Fruit fly (Drosophila melanogaster) whole organism, embryonic: ENCODE measurements around the gene CNPYb.

Experiments used
- Atf6 ChIP-seq: fragments of 200-800 bp; sonication (Bioruptor generic); IDR thresholded peaks from 2 replicates; pipeline ENCODE4 v1.3.6; 2022; ENCODE audit warnings: missing biosample characterization, missing genetic modification characterization
- Awh ChIP-seq: fragments of 200-800 bp; sonication (Bioruptor generic); IDR thresholded peaks from 2 replicates; pipeline ENCODE4, ENCODE4 v1.3.6; 2022; ENCODE audit warnings: missing biosample characterization, missing genetic modification characterization
- BEAF-32 ChIP-seq: fragments of 200-800 bp; sonication (Bioruptor generic); optimal IDR thresholded peaks from 3 replicates; lab custom pipeline; 2017; ENCODE audit warnings: missing biosample characterization, missing genetic modification characterization, mild to moderate bottlenecking, moderate library complexity, missing genetic modification reagents
- Bgb ChIP-seq: fragments of 200-800 bp; sonication (Bioruptor generic); IDR thresholded peaks from 2 replicates; pipeline ENCODE4 v1.3.6; 2022; ENCODE audit warnings: missing biosample characterization, missing genetic modification characterization; ENCODE audit not compliant: partially characterized antibody
- Bteb2 ChIP-seq: fragments of 200-800 bp; sonication (Bioruptor generic); optimal IDR thresholded peaks from 2 replicates; lab custom pipeline; 2016; ENCODE audit warnings: missing biosample characterization, missing genetic modification characterization
- CG10431 ChIP-seq: fragments of 200-800 bp; sonication (Bioruptor generic); optimal IDR thresholded peaks from 3 replicates; lab custom pipeline; 2018; ENCODE audit warnings: missing biosample characterization, mild to moderate bottlenecking, missing genetic modification characterization
- CG11398 ChIP-seq: fragments of 200-800 bp; sonication (Bioruptor generic); optimal IDR thresholded peaks from 2 replicates; lab custom pipeline; 2016; ENCODE audit warnings: missing biosample characterization, missing genetic modification characterization
- CG11456 ChIP-seq: fragments of 200-800 bp; sonication (Bioruptor generic); IDR thresholded peaks from 3 replicates; pipeline ENCODE4 v1.3.6; 2022; ENCODE audit warnings: missing biosample characterization, missing genetic modification characterization
- CG12769 ChIP-seq: fragments of 200-800 bp; sonication (Bioruptor generic); optimal IDR thresholded peaks from 2 replicates; lab custom pipeline; 2019; ENCODE audit warnings: missing biosample characterization, mild to moderate bottlenecking, missing genetic modification characterization, moderate library complexity
- CG17385 ChIP-seq: fragments of 200-800 bp; sonication (Bioruptor generic); optimal IDR thresholded peaks from 3 replicates; lab custom pipeline; 2018; ENCODE audit warnings: missing biosample characterization, mild to moderate bottlenecking, missing genetic modification characterization
- CG1832 ChIP-seq: fragments of 200-800 bp; sonication (Bioruptor generic); optimal IDR thresholded peaks from 2 replicates; lab custom pipeline; 2017; ENCODE audit warnings: missing biosample characterization, mild to moderate bottlenecking, missing genetic modification characterization, inconsistent platforms
- CG18599 ChIP-seq: fragments of 200-800 bp; sonication (Bioruptor generic); optimal IDR thresholded peaks from 3 replicates; lab custom pipeline; 2017; ENCODE audit warnings: missing biosample characterization, missing genetic modification characterization, mild to moderate bottlenecking, moderate library complexity, missing genetic modification reagents
- CG2678 ChIP-seq: fragments of 200-800 bp; sonication (Bioruptor generic); optimal IDR thresholded peaks from 3 replicates; lab custom pipeline; 2019; ENCODE audit warnings: missing biosample characterization, mild to moderate bottlenecking, missing genetic modification characterization, moderate library complexity
- CG4617 ChIP-seq: fragments of 200-800 bp; sonication (Bioruptor generic); optimal IDR thresholded peaks from 3 replicates; lab custom pipeline; 2016; ENCODE audit warnings: missing biosample characterization, missing genetic modification characterization, borderline replicate concordance
- CG6791 ChIP-seq: fragments of 200-800 bp; sonication (Bioruptor generic); IDR thresholded peaks from 3 replicates; pipeline ENCODE4 v1.3.6; 2022; ENCODE audit warnings: missing biosample characterization, missing genetic modification characterization; ENCODE audit not compliant: partially characterized antibody
- CG7556 ChIP-seq: fragments of 200-800 bp; sonication (Bioruptor generic); optimal IDR thresholded peaks from 2 replicates; lab custom pipeline; 2017; ENCODE audit warnings: missing biosample characterization, mild to moderate bottlenecking, missing genetic modification characterization
- CG7745 ChIP-seq: fragments of 200-800 bp; sonication (Bioruptor generic); optimal IDR thresholded peaks from 2 replicates; lab custom pipeline; 2018; ENCODE audit warnings: missing biosample characterization, mild to moderate bottlenecking, missing genetic modification characterization, moderate library complexity
- CkIIα-i1 ChIP-seq: fragments of 200-800 bp; sonication (Bioruptor generic); IDR thresholded peaks from 2 replicates; pipeline ENCODE4 v1.3.6; 2022; ENCODE audit warnings: missing biosample characterization, missing genetic modification characterization
- Drgx ChIP-seq: fragments of 200-800 bp; sonication (Bioruptor generic); IDR thresholded peaks from 2 replicates; pipeline ENCODE4 v1.3.6; 2022; ENCODE audit warnings: missing biosample characterization, missing genetic modification characterization
- ERR ChIP-seq: fragments of 200-800 bp; sonication (Bioruptor generic); optimal IDR thresholded peaks from 2 replicates; lab custom pipeline; 2016; ENCODE audit warnings: missing biosample characterization, missing genetic modification characterization
- Fer1 ChIP-seq: fragments of 200-800 bp; sonication (Bioruptor generic); optimal IDR thresholded peaks from 2 replicates; lab custom pipeline; 2017; ENCODE audit warnings: missing biosample characterization, mild to moderate bottlenecking, missing genetic modification characterization
- HLH3B ChIP-seq: fragments of 200-800 bp; sonication (Bioruptor generic); IDR thresholded peaks from 2 replicates; pipeline ENCODE4 v1.3.6; 2022; ENCODE audit warnings: missing biosample characterization, missing genetic modification characterization
- HLH4C ChIP-seq: fragments of 200-800 bp; sonication (Bioruptor generic); IDR thresholded peaks from 3 replicates; pipeline ENCODE4 v1.3.6; 2022; ENCODE audit warnings: missing biosample characterization, missing genetic modification characterization; ENCODE audit not compliant: partially characterized antibody
- Hmr ChIP-seq: fragments of 200-800 bp; sonication (Bioruptor generic); optimal IDR thresholded peaks from 3 replicates; lab custom pipeline; 2017; ENCODE audit warnings: mild to moderate bottlenecking, missing biosample characterization, missing genetic modification reagents, missing genetic modification characterization
- Lhr ChIP-seq: fragments of 200-800 bp; sonication (Bioruptor generic); optimal IDR thresholded peaks from 3 replicates; lab custom pipeline; 2017; ENCODE audit warnings: mild to moderate bottlenecking, missing biosample characterization, missing genetic modification reagents, missing genetic modification characterization
- Lim3 ChIP-seq: fragments of 200-800 bp; sonication (Bioruptor generic); IDR thresholded peaks from 2 replicates; pipeline ENCODE4 v1.3.6; 2022; ENCODE audit warnings: missing biosample characterization, missing genetic modification characterization
- Meics ChIP-seq: fragments of 200-800 bp; sonication (Bioruptor generic); optimal IDR thresholded peaks from 2 replicates; lab custom pipeline; 2017; ENCODE audit warnings: missing biosample characterization, mild to moderate bottlenecking, missing genetic modification characterization
- Optix ChIP-seq: fragments of 200-800 bp; sonication (Bioruptor generic); IDR thresholded peaks from 3 replicates; pipeline ENCODE4 v1.3.6; 2022; ENCODE audit warnings: missing biosample characterization, missing genetic modification characterization
- Pdp1 ChIP-seq, 2 experiments: fragments of 200-800 bp; sonication (Bioruptor generic); optimal IDR thresholded peaks; 3 replicates each; lab custom pipeline; 2016; ENCODE audit warnings: missing biosample characterization in 2 of 2, missing genetic modification characterization in 2 of 2, mild to moderate bottlenecking in 1 of 2, moderate library complexity in 1 of 2
- ab ChIP-seq: fragments of 200-800 bp; sonication (Bioruptor generic); optimal IDR thresholded peaks from 2 replicates; lab custom pipeline; 2016; ENCODE audit warnings: missing biosample characterization, missing genetic modification characterization
- ase ChIP-seq: fragments of 200-800 bp; sonication (Bioruptor generic); IDR thresholded peaks from 3 replicates; pipeline ENCODE4 v1.3.6; 2022; ENCODE audit warnings: missing biosample characterization, missing genetic modification characterization
- bowl ChIP-seq: fragments of 200-800 bp; sonication (Bioruptor generic); IDR thresholded peaks from 2 replicates; pipeline ENCODE4 v1.3.6; 2022; ENCODE audit warnings: missing biosample characterization, missing genetic modification characterization
- corto ChIP-seq: fragments of 200-800 bp; sonication (Bioruptor generic); optimal IDR thresholded peaks from 2 replicates; lab custom pipeline; 2016; ENCODE audit warnings: missing biosample characterization, mild to moderate bottlenecking, missing genetic modification characterization, moderate library complexity
- en ChIP-seq: fragments of 200-800 bp; sonication (Bioruptor generic); optimal IDR thresholded peaks from 2 replicates; lab custom pipeline; 2016; ENCODE audit warnings: missing biosample characterization, missing genetic modification characterization
- esg ChIP-seq: fragments of 200-800 bp; sonication (Bioruptor generic); conservative IDR thresholded peaks from 2 replicates; pipeline ENCODE4 v1.3.6; 2022; ENCODE audit warnings: missing biosample characterization, missing genetic modification characterization
- gcm ChIP-seq: fragments of 200-800 bp; sonication (Bioruptor generic); optimal IDR thresholded peaks from 2 replicates; lab custom pipeline; 2019; ENCODE audit warnings: missing biosample characterization, mild to moderate bottlenecking, missing genetic modification characterization, moderate library complexity
- hbn ChIP-seq: fragments of 200-800 bp; sonication (Bioruptor generic); IDR thresholded peaks from 2 replicates; pipeline ENCODE4 v1.3.6; 2022; ENCODE audit warnings: missing biosample characterization, missing genetic modification characterization; ENCODE audit not compliant: partially characterized antibody
- insv ChIP-seq, 2 experiments: fragments of 200-800 bp; sonication (Bioruptor generic); optimal IDR thresholded peaks; 3 replicates each; lab custom pipeline; 2016 to 2018; ENCODE audit warnings: missing biosample characterization in 2 of 2, missing genetic modification characterization in 2 of 2
- lbe ChIP-seq: fragments of 200-800 bp; sonication (Bioruptor generic); optimal IDR thresholded peaks from 2 replicates; lab custom pipeline; 2016; ENCODE audit warnings: missing biosample characterization, mild to moderate bottlenecking, missing genetic modification characterization
- onecut ChIP-seq: fragments of 200-800 bp; sonication (Bioruptor generic); IDR thresholded peaks from 2 replicates; pipeline ENCODE4 v1.3.6; 2022; ENCODE audit warnings: missing biosample characterization, missing genetic modification characterization
- p53 ChIP-seq: fragments of 200-800 bp; sonication (Bioruptor generic); optimal IDR thresholded peaks from 2 replicates; lab custom pipeline; 2016; ENCODE audit warnings: missing biosample characterization, missing genetic modification characterization
- pan ChIP-seq, 4 experiments: fragments of >200 bp in 3 of 4; fragments of 200-800 bp in 1 of 4; sonication (Bioruptor generic) in 1 of 4; optimal IDR thresholded peaks in 3 of 4; IDR thresholded peaks in 1 of 4; 2 replicates each; pipeline versions ENCODE4 v1.3.6 to Lab custom; 2017 to 2022; ENCODE audit warnings: missing biosample characterization in 2 of 4, missing genetic modification characterization in 2 of 4, mixed read lengths in 1 of 4
- ranshi ChIP-seq: fragments of 200-800 bp; sonication (Bioruptor generic); IDR thresholded peaks from 2 replicates; pipeline ENCODE4 v1.3.6; 2022; ENCODE audit warnings: missing biosample characterization, missing genetic modification characterization
- schlank ChIP-seq: fragments of 200-800 bp; sonication (Bioruptor generic); optimal IDR thresholded peaks from 2 replicates; lab custom pipeline; 2018; ENCODE audit warnings: missing biosample characterization, mild to moderate bottlenecking, missing genetic modification characterization
- so ChIP-seq: fragments of 200-800 bp; sonication (Bioruptor generic); IDR thresholded peaks from 3 replicates; pipeline ENCODE4 v1.3.6; 2022; ENCODE audit warnings: missing biosample characterization, missing genetic modification characterization
- sug ChIP-seq: fragments of 200-800 bp; optimal IDR thresholded peaks from 2 replicates; lab custom pipeline; 2019; ENCODE audit warnings: missing biosample characterization, mild to moderate bottlenecking, missing genetic modification characterization, moderate library complexity

Gene CNPYb

DNA sequence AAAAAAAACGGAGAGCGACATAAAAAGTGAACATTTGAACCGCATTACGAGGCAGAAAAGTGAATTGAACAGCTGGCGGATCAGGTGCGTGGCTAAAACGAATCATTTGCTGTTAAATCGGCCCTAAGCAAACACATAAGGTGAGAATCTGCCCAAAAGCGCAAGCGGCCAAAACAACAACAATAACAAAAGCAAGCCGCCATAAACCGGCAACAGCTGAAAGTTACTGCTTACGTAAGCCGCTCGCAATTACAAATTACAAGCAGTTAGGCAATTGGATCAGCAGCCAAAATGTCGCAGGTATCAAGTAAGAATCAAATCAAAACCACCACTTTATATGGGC, 32.6 kb downstream of the CNPYb start (continued):
- TF ChIP-seq Drgx (GFP tag; lab: Robert Waterston, UW) (peak; percentile 27; the same call in 1 of the 2 replicates), onecut (GFP tag; lab: Robert Waterston, UW) (no peak), CG11456 (GFP tag; lab: Robert Waterston, UW) (no peak), CG7745 (tag; lab: Kevin White, UChicago) (no peak), CG4617 (no peak), Pdp1 (GFP tag; optimal IDR thresholded peaks at IDR 0.05; lab: Kevin White, UChicago) (peak in 1 of 2 experiments; percentile 94), Optix (no peak), ab (no peak), insv (GFP tag; optimal IDR thresholded peaks at IDR 0.05; lab: Kevin White, UChicago) (peak in 1 of 2 experiments; percentile 75), corto (GFP tag; lab: Kevin White, UChicago) (no peak), CG17385 (GFP tag; lab: Kevin White, UChicago) (peak; percentile 84), Bteb2 (GFP tag; lab: Kevin White, UChicago) (no peak), pan (optimal IDR thresholded peaks at IDR 0.05; lab: Kevin White, UChicago) (no peak), pan (GFP tag; optimal IDR thresholded peaks at IDR 0.05 in 1 of 2, IDR thresholded peaks at IDR 0.05 in 1 of 2) (no peak), CG1832 (no peak)

DNA sequence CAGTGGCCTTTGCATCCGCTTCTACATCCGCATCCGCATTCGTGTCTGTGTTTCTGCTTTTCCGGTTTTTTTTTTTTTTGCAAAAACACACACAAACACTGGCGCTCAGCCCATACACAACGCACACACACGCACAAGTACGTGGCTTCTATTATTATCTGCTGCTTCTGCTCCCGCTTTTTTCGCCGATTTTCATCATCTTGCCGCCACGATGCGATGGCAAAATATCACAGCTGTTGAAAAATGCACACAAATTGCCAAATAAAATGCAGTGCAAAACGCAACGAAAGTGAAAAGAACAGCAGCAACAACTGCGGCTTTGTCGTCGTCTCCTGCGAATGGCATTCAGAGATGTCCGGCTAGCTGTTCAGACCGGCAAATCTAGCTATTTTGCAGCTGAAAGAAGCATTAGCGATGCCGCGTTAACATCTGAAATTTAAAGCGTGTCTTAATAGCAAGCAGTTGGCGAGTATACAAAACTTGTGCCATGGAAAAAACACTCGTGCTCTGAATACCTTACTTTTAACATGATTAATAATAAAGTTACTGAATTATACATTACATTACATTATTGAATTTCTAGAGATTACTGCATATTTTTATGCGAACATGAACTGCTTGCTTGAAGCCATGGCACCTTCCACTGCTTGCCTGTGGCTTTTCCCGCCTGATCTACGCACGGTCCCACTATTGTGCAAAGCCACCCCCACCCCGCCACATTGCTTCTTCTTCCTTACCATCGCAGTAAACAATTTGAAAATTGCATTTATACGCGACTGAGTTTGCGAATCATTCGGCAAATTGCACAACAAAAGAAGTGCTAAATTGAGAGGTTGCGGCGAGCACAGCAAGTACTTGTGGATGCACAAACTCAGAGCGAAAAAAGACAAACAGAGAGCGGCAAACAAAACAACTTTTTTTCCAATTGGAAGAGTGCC, 33.3 kb downstream of the CNPYb start, which contains the start of the genes Ugt316A1 and Sfxn2:
Gene Ugt316A1 (minus strand): TSS at position 345 of the 938 bp plus-strand sequence.
Gene Sfxn2 (plus strand): TSS at position 694 of the 938 bp plus-strand sequence.
- TF ChIP-seq Lim3 (GFP tag; lab: Robert Waterston, UW) (no peak), lbe (peak; percentile 1), Meics (GFP tag; lab: Kevin White, UChicago) (peak; percentile 2), CkIIα-i1 (GFP tag; lab: Robert Waterston, UW) (no peak), Atf6 (GFP tag; lab: Robert Waterston, UW) (no peak), Lhr (GFP tag; lab: Kevin White, UChicago) (peak; percentile 97), CG11398 (GFP tag; lab: Kevin White, UChicago) (no peak), Hmr (GFP tag; lab: Kevin White, UChicago) (peak; percentile 72), CG10431 (no peak), CG6791 (GFP tag; lab: Robert Waterston, UW) (0 out of 3 replicates have a peak, but pooled peaks have one; percentile 10), BEAF-32 (GFP tag; lab: Kevin White, UChicago) (peak; percentile 51), hbn (GFP tag; lab: Robert Waterston, UW) (0 out of 2 replicates have a peak, but pooled peaks have one; percentile 13), ase (0 out of 3 replicates have a peak, but pooled peaks have one; percentile 21), sug (tag; lab: Kevin White, UChicago) (peak; percentile 61), CG2678 (tag; lab: Kevin White, UChicago) (no peak), CG18599 (GFP tag; lab: Kevin White, UChicago) (peak; percentile 15), p53 (GFP tag; lab: Kevin White, UChicago) (peak; percentile 35), Bgb (GFP tag; lab: Robert Waterston, UW) (peak; percentile 41; the same call in 1 of the 2 replicates), HLH4C (GFP tag; lab: Robert Waterston, UW) (0 out of 3 replicates have a peak, but pooled peaks have one; percentile 51), gcm (peak; percentile 16), bowl (GFP tag; lab: Robert Waterston, UW) (no peak), ranshi (GFP tag; lab: Robert Waterston, UW) (0 out of 2 replicates have a peak, but pooled peaks have one; percentile 43), so (GFP tag; lab: Robert Waterston, UW) (no peak; the same call in 2 of the 3 replicates), CG12769 (tag; lab: Kevin White, UChicago) (peak; percentile 63), Awh (GFP tag; lab: Robert Waterston, UW) (peak; percentile 48; the same call in 1 of the 2 replicates), schlank (tag; lab: Kevin White, UChicago) (no peak), Fer1 (GFP tag; lab: Kevin White, UChicago) (peak; percentile 9), ERR (GFP tag; lab: Kevin White, UChicago) (no peak), en (GFP tag; lab: Kevin White, UChicago) (no peak), CG7556 (GFP tag; lab: Kevin White, UChicago) (no peak), esg (GFP tag; lab: Robert Waterston, UW) (no peak), HLH3B (GFP tag; lab: Robert Waterston, UW) (no peak)
